Fruit fly (Drosophila melanogaster): Measurements from ENCODE around the gene CG7384.

CG7384 gene

DNA sequence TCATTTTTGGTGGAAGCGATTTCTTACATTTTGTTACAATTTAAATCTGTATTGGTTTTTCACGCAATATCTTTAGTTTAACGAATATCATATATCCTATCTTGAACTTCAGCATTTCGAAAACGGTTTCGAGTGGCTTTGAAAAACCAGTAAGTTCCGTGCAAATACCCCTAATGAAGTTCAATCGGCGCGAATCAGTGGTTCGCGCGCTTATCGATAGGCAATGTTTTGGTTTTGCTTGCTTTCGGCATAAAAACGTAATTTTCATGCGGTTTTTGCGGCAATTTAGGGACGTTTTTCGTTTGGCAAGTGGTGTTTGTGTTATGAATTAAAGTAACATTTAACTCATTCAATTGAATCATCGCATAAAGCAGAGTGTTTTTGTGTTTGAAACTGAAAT lies 33.4 kb downstream of the CG7384 start, which contains the start of gene RluA-2:
Gene RluA-2 (plus strand): TSS at position 195 of the 400 bp plus-strand sequence.
- TF ChIP-seq Dif (GFP tag; optimal IDR thresholded peaks at IDR 0.05; ENCODE audit: partially characterized antibody) (no peak), fru (GFP tag; optimal IDR thresholded peaks at IDR 0.05) (no peak), Dfd (GFP tag; optimal IDR thresholded peaks at IDR 0.05) (no peak), woc (GFP tag; optimal IDR thresholded peaks at IDR 0.05) (no peak), lola (GFP tag; optimal IDR thresholded peaks at IDR 0.05) (no peak), Vsx2 (GFP tag; optimal IDR thresholded peaks at IDR 0.05; ENCODE audit: partially characterized antibody) (no peak), dl (GFP tag; optimal IDR thresholded peaks at IDR 0.05; ENCODE audit: insufficient read depth in 1 of 2, partially characterized antibody in 2 of 2) (no peak), br (GFP tag; optimal IDR thresholded peaks at IDR 0.05) (no peak), dsf (GFP tag; optimal IDR thresholded peaks at IDR 0.05; ENCODE audit: borderline replicate concordance) (no peak), Hr78 (GFP tag; optimal IDR thresholded peaks at IDR 0.05) (no peak), Jra (GFP tag; optimal IDR thresholded peaks at IDR 0.05) (no peak), Sp1 (GFP tag; optimal IDR thresholded peaks at IDR 0.05) (no peak), ey (GFP tag; optimal IDR thresholded peaks at IDR 0.05) (no peak), psq (GFP tag; optimal IDR thresholded peaks at IDR 0.05) (no peak), brk (GFP tag; optimal IDR thresholded peaks at IDR 0.05) (no peak), usp (GFP tag; optimal IDR thresholded peaks at IDR 0.05) (no peak), Hr83 (GFP tag; optimal IDR thresholded peaks at IDR 0.05; ENCODE audit: poor library complexity, severe bottlenecking) (no peak), rgr (GFP tag; optimal IDR thresholded peaks at IDR 0.05) (no peak)

- TF ChIP-seq CG32264 (GFP tag; optimal IDR thresholded peaks at IDR 0.05) (no peak), Dif (GFP tag; optimal IDR thresholded peaks at IDR 0.05; ENCODE audit: partially characterized antibody) (no peak), OdsH (GFP tag; optimal IDR thresholded peaks at IDR 0.05) (no peak), CrebA (GFP tag; optimal IDR thresholded peaks at IDR 0.05; ENCODE audit: borderline replicate concordance) (no peak), Hr78 (GFP tag; optimal IDR thresholded peaks at IDR 0.05) (no peak)
These were observed 35.4 kb downstream of the CG7384 start for dm6 chr2L:10474815-10475214.

DNA sequence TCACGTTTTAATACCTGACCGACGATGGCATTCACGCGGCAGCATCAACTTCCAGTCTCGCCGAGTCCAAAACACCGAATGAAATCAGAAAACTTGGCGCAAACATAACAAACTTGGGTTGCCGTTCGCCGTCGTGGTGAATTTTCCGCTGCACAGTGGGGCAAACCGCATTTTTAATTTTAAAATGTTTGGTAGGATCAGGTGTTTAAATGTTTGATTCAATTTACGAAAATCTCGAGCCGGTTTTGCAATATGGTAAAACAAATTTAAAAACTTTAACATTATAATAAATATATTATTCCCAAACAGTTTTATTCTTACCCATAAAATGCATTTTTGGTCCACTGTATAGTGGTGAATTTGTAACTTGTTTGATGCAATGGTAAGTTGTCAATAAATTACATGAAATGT lies 36.0 kb downstream of the CG7384 start, which contains the start of gene RluA-1:
Gene RluA-1 (minus strand): TSS at position 82 of the 411 bp plus-strand sequence.
- TF ChIP-seq rgr (GFP tag; optimal IDR thresholded peaks at IDR 0.05) (peak; percentile 94), HLH106 (tag; optimal IDR thresholded peaks at IDR 0.05) (peak; percentile 95), CG32264 (GFP tag; optimal IDR thresholded peaks at IDR 0.05) (peak; percentile 53), fru (GFP tag; optimal IDR thresholded peaks at IDR 0.05) (no peak), dsf (GFP tag; optimal IDR thresholded peaks at IDR 0.05; ENCODE audit: borderline replicate concordance) (peak; percentile 43), Myc (optimal IDR thresholded peaks at IDR 0.05) (no peak), dl (GFP tag; optimal IDR thresholded peaks at IDR 0.05; ENCODE audit: insufficient read depth in 1 of 2, partially characterized antibody in 2 of 2) (no peak), h (GFP tag; optimal IDR thresholded peaks at IDR 0.05) (peak; percentile 93), CrebA (GFP tag; optimal IDR thresholded peaks at IDR 0.05; ENCODE audit: borderline replicate concordance) (no peak), Rel (GFP tag; optimal IDR thresholded peaks at IDR 0.05) (peak; percentile 49), Rel (tag; optimal IDR thresholded peaks at IDR 0.05) (peak; percentile 86), ey (GFP tag; optimal IDR thresholded peaks at IDR 0.05) (peak; percentile 74), brk (GFP tag; optimal IDR thresholded peaks at IDR 0.05) (peak; percentile 84), psq (GFP tag; optimal IDR thresholded peaks at IDR 0.05) (peak; percentile 86), Sp1 (GFP tag; optimal IDR thresholded peaks at IDR 0.05) (peak; percentile 93), Hr78 (GFP tag; optimal IDR thresholded peaks at IDR 0.05) (no peak), sage (GFP tag; optimal IDR thresholded peaks at IDR 0.05) (peak; percentile 69), Hr83 (GFP tag; optimal IDR thresholded peaks at IDR 0.05; ENCODE audit: poor library complexity, severe bottlenecking) (peak; percentile 35), OdsH (GFP tag; optimal IDR thresholded peaks at IDR 0.05) (peak; percentile 90), Jra (GFP tag; optimal IDR thresholded peaks at IDR 0.05) (no peak), woc (GFP tag; optimal IDR thresholded peaks at IDR 0.05) (peak; percentile 47), tai (GFP tag; optimal IDR thresholded peaks at IDR 0.05) (peak; percentile 32), Mio (GFP tag; optimal IDR thresholded peaks at IDR 0.05) (peak; percentile 26), foxo (GFP tag; optimal IDR thresholded peaks at IDR 0.05) (peak in 1 of 2 experiments; percentile 93), sv (GFP tag; optimal IDR thresholded peaks at IDR 0.05) (peak; percentile 99), Hnf4 (GFP tag; optimal IDR thresholded peaks at IDR 0.05) (peak; percentile 74), dmrt93B (GFP tag; optimal IDR thresholded peaks at IDR 0.05) (peak; percentile 83), CG9705 (GFP tag; optimal IDR thresholded peaks at IDR 0.05) (peak; percentile 87), pan (optimal IDR thresholded peaks at IDR 0.05) (no peak), br (GFP tag; optimal IDR thresholded peaks at IDR 0.05) (peak; percentile 86), GATAd (GFP tag; optimal IDR thresholded peaks at IDR 0.05) (no peak)

Data from whole organism, wandering third instar larva.